Worm (Caenorhabditis elegans) whole organism, mixed stage, embryonic: ENCODE results near the gene rgs-4.

Experiments used
- ceh-39 ChIP-seq: fragments of 150-350 bp; optimal IDR thresholded peaks from 2 replicates; lab custom pipeline; 2014; ENCODE audit warnings: missing biosample characterization, missing genetic modification characterization
- ceh-43 ChIP-seq: fragments of 200-800 bp; sonication (Bioruptor generic); optimal IDR thresholded peaks from 2 replicates; lab custom pipeline; 2018; ENCODE audit warnings: mild to moderate bottlenecking, missing genetic modification characterization, moderate library complexity, missing compliant biosample characterization
- ces-1 ChIP-seq: fragments of 150-350 bp; optimal IDR thresholded peaks from 2 replicates; lab custom pipeline; 2014; ENCODE audit warnings: missing biosample characterization, missing genetic modification reagents, missing genetic modification characterization
- elt-1 ChIP-seq: sonication (generic microtip); optimal IDR thresholded peaks from 2 replicates; lab custom pipeline; 2017; ENCODE audit warnings: missing genetic modification characterization, mild to moderate bottlenecking, missing compliant biosample characterization, antibody characterized with exemption, moderate library complexity, borderline replicate concordance; ENCODE audit not compliant: insufficient read depth
- lin-13 ChIP-seq: fragments of 150-350 bp; optimal IDR thresholded peaks from 2 replicates; lab custom pipeline; 2014; ENCODE audit warnings: missing biosample characterization, missing genetic modification characterization
- lsy-2 ChIP-seq: fragments of 150-350 bp; optimal IDR thresholded peaks from 2 replicates; lab custom pipeline; 2014; ENCODE audit warnings: missing biosample characterization, missing genetic modification characterization
- mls-2 ChIP-seq: sonication (generic microtip); optimal IDR thresholded peaks from 2 replicates; lab custom pipeline; 2016; ENCODE audit warnings: mild to moderate bottlenecking, missing genetic modification characterization, moderate library complexity, missing compliant biosample characterization
- nhr-12 ChIP-seq: fragments of 150-350 bp; optimal IDR thresholded peaks from 2 replicates; lab custom pipeline; 2014; ENCODE audit warnings: missing biosample characterization, missing genetic modification characterization
- nhr-28 ChIP-seq: fragments of 150-350 bp; optimal IDR thresholded peaks from 2 replicates; lab custom pipeline; 2014; ENCODE audit warnings: missing biosample characterization, missing genetic modification characterization
- unc-62 ChIP-seq: fragments of 150-350 bp; optimal IDR thresholded peaks from 2 replicates; lab custom pipeline; 2014; ENCODE audit warnings: missing biosample characterization, missing genetic modification reagents, missing genetic modification characterization

DNA sequence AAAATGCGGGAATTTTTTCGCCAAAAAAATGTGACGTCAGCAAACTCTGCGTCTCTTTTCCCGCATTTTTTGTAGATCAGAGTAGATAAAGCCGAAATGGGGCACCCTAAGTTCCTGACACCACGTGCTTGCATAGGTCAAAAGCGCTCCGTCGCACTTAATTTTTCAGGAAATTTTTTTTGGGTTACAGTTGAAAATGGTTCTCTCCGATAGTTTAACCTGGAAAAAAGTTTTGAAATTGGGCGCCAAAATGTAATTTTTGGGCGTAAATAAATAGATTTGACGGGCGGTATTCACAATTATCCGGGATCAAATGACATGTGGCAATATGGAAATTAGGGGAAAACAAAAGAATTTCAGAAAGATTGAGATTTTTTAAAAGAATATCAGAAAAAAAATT is 18.0 kb downstream of the rgs-4 start:
- no peak for TF ChIP-seq ceh-43 (GFP tag; lab: Kevin White, UChicago)
- TF ChIP-seq nhr-28 (tag; lab: Kevin White, UChicago): no peak
- TF ChIP-seq ceh-39: no peak
- TF ChIP-seq lin-13: no peak
- no peak for TF ChIP-seq nhr-12 (tag; lab: Kevin White, UChicago)
- TF ChIP-seq elt-1 (tag; lab: Kevin White, UChicago): no peak
- no peak for TF ChIP-seq lsy-2 (tag; lab: Kevin White, UChicago)
- no peak for TF ChIP-seq unc-62
- no peak for TF ChIP-seq ces-1
- TF ChIP-seq mls-2 (tag; lab: Kevin White, UChicago): no peak
